Fruit fly (Drosophila melanogaster) whole organism, wandering third instar larva: ENCODE results near the gene ND-20.

Source experiments
- CG9705 ChIP-seq: fragments of 200-800 bp; sonication (Bioruptor generic); optimal IDR thresholded peaks from 2 replicates; lab custom pipeline; 2018; ENCODE audit warnings: missing biosample characterization, mild to moderate bottlenecking, missing genetic modification characterization
- HLH106 ChIP-seq: fragments of 200-800 bp; optimal IDR thresholded peaks from 3 replicates; lab custom pipeline; 2019; ENCODE audit warnings: missing biosample characterization, mild to moderate bottlenecking, missing genetic modification characterization, moderate library complexity
- Hnf4 ChIP-seq: fragments of 200-800 bp; sonication (Bioruptor generic); optimal IDR thresholded peaks from 2 replicates; lab custom pipeline; 2016; ENCODE audit warnings: missing biosample characterization, mild to moderate bottlenecking, missing genetic modification characterization
- Hr78 ChIP-seq: fragments of >200 bp; optimal IDR thresholded peaks from 2 replicates; lab custom pipeline; 2017; ENCODE audit warnings: missing biosample characterization, missing genetic modification characterization
- OdsH ChIP-seq: fragments of 200-800 bp; sonication (Bioruptor generic); optimal IDR thresholded peaks from 2 replicates; lab custom pipeline; 2016; ENCODE audit warnings: missing biosample characterization, mild to moderate bottlenecking, missing genetic modification characterization
- Vsx2 ChIP-seq: fragments of 200-300, 225-300 bp; sonication (Bioruptor generic); optimal IDR thresholded peaks from 2 replicates; lab custom pipeline; 2018; ENCODE audit warnings: missing biosample characterization, missing genetic modification characterization; ENCODE audit not compliant: partially characterized antibody
- br ChIP-seq: fragments of 200-800 bp; sonication (Bioruptor generic); optimal IDR thresholded peaks from 2 replicates; lab custom pipeline; 2016; ENCODE audit warnings: missing biosample characterization, missing genetic modification characterization
- brk ChIP-seq: fragments of 200-800 bp; sonication (Bioruptor generic); optimal IDR thresholded peaks from 2 replicates; lab custom pipeline; 2016; ENCODE audit warnings: missing biosample characterization, mild to moderate bottlenecking, missing genetic modification characterization
- dl ChIP-seq, 2 experiments: fragments of 175-275, 200-275 bp in 1 of 2; fragments of 200-275 bp in 1 of 2; sonication (Bioruptor generic); optimal IDR thresholded peaks; lab custom pipeline; 2018; ENCODE audit warnings: mild to moderate bottlenecking in 2 of 2, missing biosample characterization in 2 of 2, missing genetic modification characterization in 2 of 2, moderate library complexity in 2 of 2; ENCODE audit not compliant: partially characterized antibody in 2 of 2, insufficient read depth in 1 of 2
- pan ChIP-seq: fragments of >200 bp; optimal IDR thresholded peaks from 2 replicates; lab custom pipeline; 2017
- rgr ChIP-seq: fragments of 200-800 bp; sonication (Bioruptor generic); optimal IDR thresholded peaks from 3 replicates; lab custom pipeline; 2016; ENCODE audit warnings: missing biosample characterization, mild to moderate bottlenecking, missing genetic modification characterization
- tai ChIP-seq: sonication (Bioruptor generic); optimal IDR thresholded peaks from 2 replicates; lab custom pipeline; 2016; ENCODE audit warnings: missing biosample characterization, missing genetic modification characterization
- usp ChIP-seq: fragments of >200 bp; optimal IDR thresholded peaks from 2 replicates; lab custom pipeline; 2017; ENCODE audit warnings: missing biosample characterization, missing genetic modification characterization

DNA sequence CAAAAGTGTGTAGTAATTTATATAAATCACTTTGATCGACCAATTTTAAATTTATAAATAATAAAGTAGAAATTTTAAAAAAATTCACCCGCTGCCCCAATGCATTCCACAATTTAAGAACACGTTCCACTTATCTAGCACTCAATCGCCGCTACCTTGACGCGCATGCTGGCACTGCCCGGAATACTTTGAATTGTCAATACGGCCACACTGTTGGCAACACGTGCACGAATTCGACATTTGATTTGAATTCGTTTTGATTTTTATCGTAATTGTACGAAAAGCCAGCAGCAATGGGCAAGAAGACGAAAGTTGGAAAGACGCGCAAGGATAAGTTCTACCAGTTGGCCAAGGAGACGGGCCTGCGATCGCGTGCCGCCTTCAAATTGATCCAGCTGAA lies 10.2 kb upstream of the ND-20 start, which contains the start of gene CG8939:
- no peak for TF ChIP-seq Hr78 (GFP tag; lab: Kevin White, UChicago)
- no peak for TF ChIP-seq dl (GFP tag; optimal IDR thresholded peaks at IDR 0.05; lab: Kevin White, UChicago; ENCODE audit: insufficient read depth in 1 of 2, partially characterized antibody in 2 of 2)
- no peak for TF ChIP-seq OdsH
- no peak for TF ChIP-seq Hnf4 (GFP tag; lab: Kevin White, UChicago)
- TF ChIP-seq CG9705 (GFP tag; lab: Kevin White, UChicago): no peak
- no peak for TF ChIP-seq br (GFP tag; lab: Kevin White, UChicago)
- TF ChIP-seq pan (lab: Kevin White, UChicago): no peak
- no peak for TF ChIP-seq usp (GFP tag; lab: Kevin White, UChicago)
- TF ChIP-seq tai (GFP tag; lab: Kevin White, UChicago): no peak
- no peak for TF ChIP-seq HLH106 (tag; lab: Kevin White, UChicago)
- TF ChIP-seq brk (GFP tag; lab: Kevin White, UChicago): no peak
- no peak for TF ChIP-seq Vsx2 (GFP tag; lab: Kevin White, UChicago)
- no peak for TF ChIP-seq rgr (GFP tag; lab: Kevin White, UChicago)
